Worm (Caenorhabditis elegans) whole organism, young adult: ENCODE data around the gene C40A11.2.

Experiments used
- ceh-27 ChIP-seq: fragments of 200-800 bp; sonication (Bioruptor generic); optimal IDR thresholded peaks from 2 replicates; lab custom pipeline; 2018; ENCODE audit warnings: mild to moderate bottlenecking, missing genetic modification characterization, moderate library complexity, missing compliant biosample characterization
- dpff-1 ChIP-seq: sonication (generic microtip); optimal IDR thresholded peaks from 2 replicates; lab custom pipeline; 2017; ENCODE audit warnings: mild to moderate bottlenecking, missing genetic modification characterization, missing compliant biosample characterization
- hlh-12 ChIP-seq: sonication (generic microtip); optimal IDR thresholded peaks from 2 replicates; lab custom pipeline; 2016; ENCODE audit warnings: missing genetic modification characterization, missing compliant biosample characterization
- unc-62 ChIP-seq: fragments of 150-350 bp; optimal IDR thresholded peaks from 2 replicates; lab custom pipeline; 2014; ENCODE audit warnings: missing biosample characterization, missing genetic modification reagents, missing genetic modification characterization

- TF ChIP-seq dpff-1 (no peak), hlh-12 (tag; lab: Kevin White, UChicago) (no peak), ceh-27 (no peak), unc-62 (no peak)
These were observed 16.0 kb upstream of the C40A11.2 start, which contains the start of gene sdz-28 for ce11 chrII:2130770-2131169.
